Fruit fly (Drosophila melanogaster) whole organism, wandering third instar larva: ENCODE results near the gene CG7300.

Experiments
- CG32264 ChIP-seq: fragments of 200-800 bp; sonication (Bioruptor generic); optimal IDR thresholded peaks from 2 replicates; lab custom pipeline; 2016; ENCODE audit warnings: missing biosample characterization, missing genetic modification characterization
- CG9705 ChIP-seq: fragments of 200-800 bp; sonication (Bioruptor generic); optimal IDR thresholded peaks from 2 replicates; lab custom pipeline; 2018; ENCODE audit warnings: missing biosample characterization, mild to moderate bottlenecking, missing genetic modification characterization
- CrebA ChIP-seq: fragments of 200-800 bp; sonication (Bioruptor generic); optimal IDR thresholded peaks from 2 replicates; lab custom pipeline; 2016; ENCODE audit warnings: missing biosample characterization, mild to moderate bottlenecking, missing genetic modification characterization, borderline replicate concordance
- Dfd ChIP-seq: fragments of >200 bp; optimal IDR thresholded peaks from 2 replicates; lab custom pipeline; 2017; ENCODE audit warnings: missing biosample characterization, missing genetic modification characterization
- Dif ChIP-seq: fragments of 200-275, 200-300 bp; sonication (Bioruptor generic); optimal IDR thresholded peaks from 2 replicates; lab custom pipeline; 2018; ENCODE audit warnings: missing biosample characterization, missing genetic modification characterization; ENCODE audit not compliant: partially characterized antibody
- GATAd ChIP-seq: sonication (Bioruptor generic); optimal IDR thresholded peaks from 2 replicates; lab custom pipeline; 2016; ENCODE audit warnings: missing biosample characterization, missing genetic modification characterization
- HLH106 ChIP-seq: fragments of 200-800 bp; optimal IDR thresholded peaks from 3 replicates; lab custom pipeline; 2019; ENCODE audit warnings: missing biosample characterization, mild to moderate bottlenecking, missing genetic modification characterization, moderate library complexity
- Hr78 ChIP-seq: fragments of >200 bp; optimal IDR thresholded peaks from 2 replicates; lab custom pipeline; 2017; ENCODE audit warnings: missing biosample characterization, missing genetic modification characterization
- Hr83 ChIP-seq: fragments of 200-300 bp; sonication (Bioruptor generic); optimal IDR thresholded peaks from 2 replicates; lab custom pipeline; 2016; ENCODE audit warnings: missing biosample characterization, mild to moderate bottlenecking, missing genetic modification characterization, moderate library complexity; ENCODE audit not compliant: poor library complexity, severe bottlenecking
- Jra ChIP-seq: sonication (Bioruptor generic); optimal IDR thresholded peaks from 2 replicates; lab custom pipeline; 2016; ENCODE audit warnings: missing biosample characterization, missing genetic modification characterization
- Mio ChIP-seq: sonication (Bioruptor generic); optimal IDR thresholded peaks from 2 replicates; lab custom pipeline; 2016; ENCODE audit warnings: missing biosample characterization, missing genetic modification characterization
- Myc ChIP-seq: fragments of >200 bp; optimal IDR thresholded peaks from 2 replicates; lab custom pipeline; 2017
- OdsH ChIP-seq: fragments of 200-800 bp; sonication (Bioruptor generic); optimal IDR thresholded peaks from 2 replicates; lab custom pipeline; 2016; ENCODE audit warnings: missing biosample characterization, mild to moderate bottlenecking, missing genetic modification characterization
- Rel ChIP-seq, 2 experiments: fragments of 200-800 bp; sonication (Bioruptor generic) in 1 of 2; optimal IDR thresholded peaks; 2 replicates in 1 of 2; 3 replicates in 1 of 2; lab custom pipeline; 2016 to 2019; ENCODE audit warnings: mild to moderate bottlenecking in 2 of 2, missing biosample characterization in 2 of 2, missing genetic modification characterization in 2 of 2, moderate library complexity in 1 of 2
- Sp1 ChIP-seq: fragments of 200-800 bp; sonication (Bioruptor generic); optimal IDR thresholded peaks from 3 replicates; lab custom pipeline; 2019; ENCODE audit warnings: missing biosample characterization, mild to moderate bottlenecking, missing genetic modification characterization, moderate library complexity
- Vsx2 ChIP-seq: fragments of 200-300, 225-300 bp; sonication (Bioruptor generic); optimal IDR thresholded peaks from 2 replicates; lab custom pipeline; 2018; ENCODE audit warnings: missing biosample characterization, missing genetic modification characterization; ENCODE audit not compliant: partially characterized antibody
- br ChIP-seq: fragments of 200-800 bp; sonication (Bioruptor generic); optimal IDR thresholded peaks from 2 replicates; lab custom pipeline; 2016; ENCODE audit warnings: missing biosample characterization, missing genetic modification characterization
- dmrt93B ChIP-seq: fragments of 200-800 bp; sonication (Bioruptor generic); optimal IDR thresholded peaks from 2 replicates; lab custom pipeline; 2018; ENCODE audit warnings: missing biosample characterization, mild to moderate bottlenecking, missing genetic modification characterization
- dsf ChIP-seq: sonication (Bioruptor generic); optimal IDR thresholded peaks from 2 replicates; lab custom pipeline; 2016; ENCODE audit warnings: missing biosample characterization, missing genetic modification characterization, borderline replicate concordance
- ey ChIP-seq: fragments of 200-800 bp; sonication (Bioruptor generic); optimal IDR thresholded peaks from 2 replicates; lab custom pipeline; 2016; ENCODE audit warnings: missing biosample characterization, missing genetic modification characterization
- foxo ChIP-seq, 2 experiments: fragments of 200-800 bp; sonication (Bioruptor generic); optimal IDR thresholded peaks; 2 replicates in 1 of 2; 3 replicates in 1 of 2; lab custom pipeline; 2016 to 2017; ENCODE audit warnings: missing biosample characterization in 2 of 2, missing genetic modification characterization in 2 of 2
- fru ChIP-seq: fragments of 200-800 bp; sonication (Bioruptor generic); optimal IDR thresholded peaks from 3 replicates; lab custom pipeline; 2016; ENCODE audit warnings: missing biosample characterization, mild to moderate bottlenecking, missing genetic modification characterization
- h ChIP-seq: fragments of 200-800 bp; sonication (Bioruptor generic); optimal IDR thresholded peaks from 3 replicates; lab custom pipeline; 2016; ENCODE audit warnings: missing biosample characterization, mild to moderate bottlenecking, missing genetic modification characterization
- jim ChIP-seq: fragments of 175-275, 200-325 bp; sonication (Bioruptor generic); optimal IDR thresholded peaks from 2 replicates; lab custom pipeline; 2016; ENCODE audit warnings: missing biosample characterization, mild to moderate bottlenecking, missing genetic modification characterization
- lola ChIP-seq: fragments of >200 bp; optimal IDR thresholded peaks from 2 replicates; lab custom pipeline; 2017; ENCODE audit warnings: missing biosample characterization, missing genetic modification characterization
- pan ChIP-seq: fragments of >200 bp; optimal IDR thresholded peaks from 2 replicates; lab custom pipeline; 2017
- psq ChIP-seq: fragments of 200-800 bp; sonication (Bioruptor generic); optimal IDR thresholded peaks from 3 replicates; lab custom pipeline; 2017; ENCODE audit warnings: missing biosample characterization, mild to moderate bottlenecking, missing genetic modification characterization, moderate library complexity
- rgr ChIP-seq: fragments of 200-800 bp; sonication (Bioruptor generic); optimal IDR thresholded peaks from 3 replicates; lab custom pipeline; 2016; ENCODE audit warnings: missing biosample characterization, mild to moderate bottlenecking, missing genetic modification characterization
- sv ChIP-seq: fragments of 200-800 bp; sonication (Bioruptor generic); optimal IDR thresholded peaks from 3 replicates; lab custom pipeline; 2016; ENCODE audit warnings: missing biosample characterization, missing genetic modification characterization
- tai ChIP-seq: sonication (Bioruptor generic); optimal IDR thresholded peaks from 2 replicates; lab custom pipeline; 2016; ENCODE audit warnings: missing biosample characterization, missing genetic modification characterization
- usp ChIP-seq: fragments of >200 bp; optimal IDR thresholded peaks from 2 replicates; lab custom pipeline; 2017; ENCODE audit warnings: missing biosample characterization, missing genetic modification characterization
- woc ChIP-seq: sonication (Bioruptor generic); optimal IDR thresholded peaks from 2 replicates; lab custom pipeline; 2016; ENCODE audit warnings: missing biosample characterization, mild to moderate bottlenecking, missing genetic modification characterization

Gene CG7300

dm6 chr2L:10687794-10688185 is 10.1 kb downstream of the CG7300 start:
- TF ChIP-seq fru (GFP tag; lab: Kevin White, UChicago) (no peak), Rel (GFP tag; optimal IDR thresholded peaks at IDR 0.05; lab: Kevin White, UChicago) (no peak), Rel (tag; optimal IDR thresholded peaks at IDR 0.05; lab: Kevin White, UChicago) (peak; percentile 53), lola (no peak), h (GFP tag; lab: Kevin White, UChicago) (no peak), ey (GFP tag; lab: Kevin White, UChicago) (no peak), OdsH (GFP tag; lab: Kevin White, UChicago) (no peak), CrebA (GFP tag; lab: Kevin White, UChicago) (no peak), Sp1 (GFP tag; lab: Kevin White, UChicago) (no peak), pan (no peak)

- TF ChIP-seq Hr78 (GFP tag; lab: Kevin White, UChicago) (no peak), rgr (GFP tag; lab: Kevin White, UChicago) (no peak)
These were observed 10.6 kb downstream of the CG7300 start, which contains the start of gene CG7296 for dm6 chr2L:10687009-10687793. CG7296 (minus strand) TSS chr2L:10687066.

- TF ChIP-seq Hr83: no peak
- no peak for TF ChIP-seq br
- TF ChIP-seq lola: no peak
- no peak for TF ChIP-seq HLH106
- no peak for TF ChIP-seq Mio (GFP tag; lab: Kevin White, UChicago)
- TF ChIP-seq usp (GFP tag; lab: Kevin White, UChicago): no peak
- TF ChIP-seq, all 38 proteins: peak for 0
These were observed 12.2 kb downstream of the CG7300 start for dm6 chr2L:10685666-10686065.

dm6 chr2L:10684309-10684708 is 13.5 kb downstream of the CG7300 start, which contains the start of gene CG7299:
CG7299 (minus strand) TSS chr2L:10684409.
- TF ChIP-seq fru (GFP tag; lab: Kevin White, UChicago): no peak

- TF ChIP-seq CG9705 (GFP tag; lab: Kevin White, UChicago) (no peak), Dfd (GFP tag; lab: Kevin White, UChicago) (no peak), br (no peak), Hr78 (GFP tag; lab: Kevin White, UChicago) (no peak), dsf (no peak), GATAd (GFP tag; lab: Kevin White, UChicago) (no peak), Vsx2 (GFP tag; lab: Kevin White, UChicago) (no peak), tai (GFP tag; lab: Kevin White, UChicago) (no peak), ey (GFP tag; lab: Kevin White, UChicago) (no peak), Hr83 (no peak), Dif (GFP tag; lab: Kevin White, UChicago) (no peak), jim (no peak), woc (GFP tag; lab: Kevin White, UChicago) (no peak), psq (GFP tag; lab: Kevin White, UChicago) (no peak), usp (GFP tag; lab: Kevin White, UChicago) (no peak), sv (GFP tag; lab: Kevin White, UChicago) (no peak), OdsH (GFP tag; lab: Kevin White, UChicago) (no peak), CG32264 (GFP tag; lab: Kevin White, UChicago) (no peak), Rel (GFP tag; optimal IDR thresholded peaks at IDR 0.05; lab: Kevin White, UChicago) (no peak), Rel (tag; optimal IDR thresholded peaks at IDR 0.05; lab: Kevin White, UChicago) (no peak), h (GFP tag; lab: Kevin White, UChicago) (no peak)
These were observed 14.9 kb downstream of the CG7300 start for dm6 chr2L:10682912-10683311.

- no peak for TF ChIP-seq jim
- no peak for TF ChIP-seq pan
- no peak for TF ChIP-seq woc (GFP tag; lab: Kevin White, UChicago)
- no peak for TF ChIP-seq CG32264 (GFP tag; lab: Kevin White, UChicago)
- TF ChIP-seq Myc (lab: Kevin White, UChicago): no peak
- no peak for TF ChIP-seq fru (GFP tag; lab: Kevin White, UChicago)
- TF ChIP-seq dmrt93B (GFP tag; lab: Kevin White, UChicago): no peak
- no peak for TF ChIP-seq h (GFP tag; lab: Kevin White, UChicago)
- TF ChIP-seq foxo (GFP tag; optimal IDR thresholded peaks at IDR 0.05; lab: Kevin White, UChicago): no peak
- TF ChIP-seq GATAd (GFP tag; lab: Kevin White, UChicago): no peak
- TF ChIP-seq Vsx2 (GFP tag; lab: Kevin White, UChicago): no peak
- no peak for TF ChIP-seq tai (GFP tag; lab: Kevin White, UChicago)
- TF ChIP-seq Dif (GFP tag; lab: Kevin White, UChicago): no peak
- TF ChIP-seq dsf: no peak
- no peak for TF ChIP-seq Sp1 (GFP tag; lab: Kevin White, UChicago)
- TF ChIP-seq Jra: no peak
- TF ChIP-seq ey (GFP tag; lab: Kevin White, UChicago): no peak
- no peak for TF ChIP-seq Hr78 (GFP tag; lab: Kevin White, UChicago)
- TF ChIP-seq HLH106: no peak
These were observed 15.6 kb downstream of the CG7300 start for dm6 chr2L:10682197-10682596.
